Fruit fly (Drosophila melanogaster) whole organism, adult: ENCODE results near the gene CG43055.

Source experiments
- CG14711 ChIP-seq: fragments of 200-800 bp; sonication (Bioruptor generic); optimal IDR thresholded peaks from 2 replicates; lab custom pipeline; 2018; ENCODE audit warnings: missing biosample characterization, mild to moderate bottlenecking, missing genetic modification characterization, moderate library complexity
- CG33017 ChIP-seq: fragments of 200-800 bp; sonication (Bioruptor generic); optimal IDR thresholded peaks from 2 replicates; lab custom pipeline; 2018; ENCODE audit warnings: missing biosample characterization, mild to moderate bottlenecking, missing genetic modification characterization, moderate library complexity
- Hr96 ChIP-seq: fragments of 200-800 bp; sonication (Bioruptor generic); optimal IDR thresholded peaks from 2 replicates; lab custom pipeline; 2016; ENCODE audit warnings: missing biosample characterization, missing genetic modification characterization
- cnc ChIP-seq, 2 experiments: fragments of >200 bp; optimal IDR thresholded peaks; 2 replicates each; lab custom pipeline; 2017
- toe ChIP-seq: fragments of 200-800 bp; sonication (Bioruptor generic); optimal IDR thresholded peaks from 2 replicates; lab custom pipeline; 2016; ENCODE audit warnings: missing biosample characterization, missing genetic modification characterization

DNA sequence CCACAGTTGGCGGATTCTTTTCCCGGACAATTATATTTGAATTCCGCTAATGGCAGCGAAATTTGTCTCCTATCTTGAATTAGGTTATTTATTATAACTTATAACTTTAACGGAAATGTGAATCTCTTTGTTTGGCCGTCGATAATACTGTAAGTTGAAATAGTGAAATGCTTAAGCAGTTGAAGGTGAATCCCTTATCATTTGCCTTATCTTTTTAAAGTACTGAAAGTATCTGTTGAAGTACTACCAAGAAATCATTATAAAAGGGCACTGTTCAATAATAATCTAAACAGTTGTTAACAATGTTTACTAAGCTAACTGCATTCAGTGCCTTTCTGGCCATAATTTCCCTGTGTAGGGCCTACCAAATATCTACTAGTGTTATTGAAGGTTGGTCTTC is at the start of gene CG43055:
- TF ChIP-seq CG14711 (tag; lab: Kevin White, UChicago) (no peak), Hr96 (GFP tag; lab: Kevin White, UChicago) (no peak), cnc (optimal IDR thresholded peaks at IDR 0.05; lab: Kevin White, UChicago) (no peak), CG33017 (tag; lab: Kevin White, UChicago) (no peak), toe (GFP tag; lab: Kevin White, UChicago) (no peak)
